Worm (Caenorhabditis elegans) whole organism, mixed stage, embryonic: ENCODE data around the gene ucr-2.1.

Experiments
- M03D4.4 ChIP-seq: sonication (generic microtip); optimal IDR thresholded peaks from 2 replicates; lab custom pipeline; 2017; ENCODE audit warnings: mild to moderate bottlenecking, missing genetic modification characterization, missing compliant biosample characterization
- elt-1 ChIP-seq: sonication (generic microtip); optimal IDR thresholded peaks from 2 replicates; lab custom pipeline; 2017; ENCODE audit warnings: missing genetic modification characterization, mild to moderate bottlenecking, missing compliant biosample characterization, antibody characterized with exemption, moderate library complexity, borderline replicate concordance; ENCODE audit not compliant: insufficient read depth
- lsy-2 ChIP-seq: fragments of 150-350 bp; optimal IDR thresholded peaks from 2 replicates; lab custom pipeline; 2014; ENCODE audit warnings: missing biosample characterization, missing genetic modification characterization
- nhr-12 ChIP-seq: fragments of 150-350 bp; optimal IDR thresholded peaks from 2 replicates; lab custom pipeline; 2014; ENCODE audit warnings: missing biosample characterization, missing genetic modification characterization
- nhr-28 ChIP-seq: fragments of 150-350 bp; optimal IDR thresholded peaks from 2 replicates; lab custom pipeline; 2014; ENCODE audit warnings: missing biosample characterization, missing genetic modification characterization
- tbx-8 ChIP-seq: fragments of 200-800 bp; sonication (Bioruptor generic); optimal IDR thresholded peaks from 2 replicates; lab custom pipeline; 2018; ENCODE audit warnings: mild to moderate bottlenecking, missing genetic modification characterization, moderate library complexity, missing compliant biosample characterization
- unc-39 ChIP-seq: fragments of 150-350 bp; optimal IDR thresholded peaks from 2 replicates; lab custom pipeline; 2014; ENCODE audit warnings: missing biosample characterization, missing genetic modification characterization
- ztf-11 ChIP-seq: fragments of 150-350 bp; optimal IDR thresholded peaks from 2 replicates; lab custom pipeline; 2014; ENCODE audit warnings: missing biosample characterization, missing genetic modification characterization

DNA sequence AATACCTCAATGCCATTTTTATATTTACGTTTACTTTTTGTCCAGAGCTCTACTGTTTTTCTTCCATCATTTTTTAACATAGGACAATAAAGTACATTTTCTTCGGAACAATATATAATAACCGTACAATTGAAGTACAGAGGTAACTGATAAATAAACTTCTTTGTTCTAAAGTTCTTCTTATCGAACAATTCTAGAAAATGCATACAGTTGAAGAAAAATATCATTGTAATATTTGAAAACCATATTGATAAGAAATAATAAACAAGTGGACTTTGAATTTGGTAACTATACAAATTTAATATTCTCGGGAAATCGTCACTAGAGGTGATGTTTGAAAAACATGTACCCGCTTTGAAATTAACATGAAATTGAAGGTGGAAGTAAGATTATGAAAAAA is 21.6 kb upstream of the ucr-2.1 start:
- TF ChIP-seq elt-1 (tag; lab: Kevin White, UChicago), result no peak
- no peak for TF ChIP-seq nhr-12
- no peak for TF ChIP-seq lsy-2
- TF ChIP-seq M03D4.4, result no peak
- no peak for TF ChIP-seq nhr-28 (tag; lab: Kevin White, UChicago)
- TF ChIP-seq tbx-8 (GFP tag; lab: Kevin White, UChicago), result no peak
- TF ChIP-seq ztf-11, result no peak
- no peak for TF ChIP-seq unc-39 (tag; lab: Kevin White, UChicago)
